Fruit fly (Drosophila melanogaster): ENCODE measurements around the gene laza.

laza gene

dm6 chr3L:22471586-22472291, 10.8 kb upstream of the laza start (continued):
- TF ChIP-seq B-H2 (GFP tag; optimal IDR thresholded peaks at IDR 0.05): peak; percentile 36
- no peak for TF ChIP-seq crol (GFP tag; IDR thresholded peaks at IDR 0.05)
- TF ChIP-seq unc-4 (GFP tag; IDR thresholded peaks at IDR 0.05; ENCODE audit: partially characterized antibody): no peak
- TF ChIP-seq CG18262 (tag; optimal IDR thresholded peaks at IDR 0.05): no peak
- TF ChIP-seq PHDP (tag; optimal IDR thresholded peaks at IDR 0.05): peak; percentile 77
- peak; percentile 50; the same call in 1 of the 2 replicates for TF ChIP-seq HLH3B (GFP tag; IDR thresholded peaks at IDR 0.05)
- TF ChIP-seq Trl (optimal IDR thresholded peaks at IDR 0.05): peak; percentile 26 to 58
- no peak for TF ChIP-seq Trl (GFP tag; optimal IDR thresholded peaks at IDR 0.05)
- no peak for TF ChIP-seq CG2199 (GFP tag; IDR thresholded peaks at IDR 0.05)
- TF ChIP-seq CG11093 (GFP tag; IDR thresholded peaks at IDR 0.05): no peak
- TF ChIP-seq CG6254 (GFP tag; optimal IDR thresholded peaks at IDR 0.05): no peak
- peak; percentile 29; the same call in 1 of the 2 replicates for TF ChIP-seq CG4730 (GFP tag; IDR thresholded peaks at IDR 0.05)
- no peak for TF ChIP-seq CG5245 (GFP tag; optimal IDR thresholded peaks at IDR 0.05)
- TF ChIP-seq CG17912 (GFP tag; optimal IDR thresholded peaks at IDR 0.05): no peak
- peak; percentile 60 for TF ChIP-seq CG9817 (tag; optimal IDR thresholded peaks at IDR 0.05)
- TF ChIP-seq Poxn (GFP tag; IDR thresholded peaks at IDR 0.05): 0 out of 2 replicates have a peak, but pooled peaks have one; percentile 35
- TF ChIP-seq lola (GFP tag; optimal IDR thresholded peaks at IDR 0.05): no peak
- peak; percentile 42 for TF ChIP-seq Hand (GFP tag; optimal IDR thresholded peaks at IDR 0.05)
- peak; percentile 56; the same call in 1 of the 2 replicates for TF ChIP-seq al (GFP tag; IDR thresholded peaks at IDR 0.05)
- no peak for TF ChIP-seq ase (GFP tag; IDR thresholded peaks at IDR 0.05)
- TF ChIP-seq jumu (GFP tag; optimal IDR thresholded peaks at IDR 0.05): no peak
- no peak for TF ChIP-seq CG30020 (tag; optimal IDR thresholded peaks at IDR 0.05)
- TF ChIP-seq CG6689 (GFP tag; IDR thresholded peaks at IDR 0.05): peak; percentile 40; the same call in 1 of the 2 replicates
- no peak for TF ChIP-seq danr (GFP tag; IDR thresholded peaks at IDR 0.05)
- TF ChIP-seq vnd (GFP tag; IDR thresholded peaks at IDR 0.05; ENCODE audit: partially characterized antibody): no peak
- TF ChIP-seq CG15479 (GFP tag; optimal IDR thresholded peaks at IDR 0.05): no peak
- TF ChIP-seq cwo (GFP tag; optimal IDR thresholded peaks at IDR 0.05): peak; percentile 73
- no peak for TF ChIP-seq CG15696 (tag; optimal IDR thresholded peaks at IDR 0.05)
- no peak for TF ChIP-seq CG11398 (GFP tag; optimal IDR thresholded peaks at IDR 0.05)
- peak; percentile 77 for TF ChIP-seq grau (tag; optimal IDR thresholded peaks at IDR 0.05)
- TF ChIP-seq Doc2 (GFP tag; IDR thresholded peaks at IDR 0.05): no peak
- no peak for TF ChIP-seq Xrp1 (GFP tag; IDR thresholded peaks at IDR 0.05)
- peak; percentile 30; the same call in 1 of the 2 replicates for TF ChIP-seq E2f2 (GFP tag; IDR thresholded peaks at IDR 0.05)
- TF ChIP-seq lbe (GFP tag; optimal IDR thresholded peaks at IDR 0.05): no peak
- peak; percentile 42 for TF ChIP-seq nmo (GFP tag; optimal IDR thresholded peaks at IDR 0.05)
- TF ChIP-seq kay (GFP tag; optimal IDR thresholded peaks at IDR 0.05): no peak
- 0 out of 2 replicates have a peak, but pooled peaks have one; percentile 15 for TF ChIP-seq ap (GFP tag; IDR thresholded peaks at IDR 0.05)
- TF ChIP-seq CG10366 (GFP tag; IDR thresholded peaks at IDR 0.05): peak; percentile 57
- no peak for TF ChIP-seq Stat92E (GFP tag; optimal IDR thresholded peaks at IDR 0.05)
- TF ChIP-seq kah (GFP tag; optimal IDR thresholded peaks at IDR 0.05): no peak
- no peak for TF ChIP-seq mld (GFP tag; IDR thresholded peaks at IDR 0.05; ENCODE audit: partially characterized antibody)
- TF ChIP-seq Ssrp (tag; optimal IDR thresholded peaks at IDR 0.05): peak; percentile 17
- TF ChIP-seq MTF-1 (GFP tag; optimal IDR thresholded peaks at IDR 0.05; ENCODE audit: borderline replicate concordance): no peak
- TF ChIP-seq CG15011 (GFP tag; optimal IDR thresholded peaks at IDR 0.05): peak; percentile 5
- TF ChIP-seq Hr51 (GFP tag; optimal IDR thresholded peaks at IDR 0.05): peak in 1 of 2 experiments; percentile 67
- 0 out of 3 replicates have a peak, but pooled peaks have one; percentile 40 for TF ChIP-seq CG11560 (tag; IDR thresholded peaks at IDR 0.05)
- no peak for TF ChIP-seq Side (GFP tag; optimal IDR thresholded peaks at IDR 0.05)
- TF ChIP-seq CG13624 (GFP tag; optimal IDR thresholded peaks at IDR 0.05): no peak
- TF ChIP-seq C15 (GFP tag; IDR thresholded peaks at IDR 0.05): no peak
